Worm (Caenorhabditis elegans): ENCODE data around the gene pqn-84.

Gene pqn-84

ce11 chrIII:11657185-11657817 is 42.8 kb upstream of the pqn-84 start, which contains the start of gene crh-1 (continued):
- TF ChIP-seq cebp-1 (GFP tag; IDR thresholded peaks at IDR 0.05) (no peak), cebp-1 (tag; optimal IDR thresholded peaks at IDR 0.05) (peak; percentile 7), K12H6.12 (tag; optimal IDR thresholded peaks at IDR 0.05) (no peak), ztf-22 (GFP tag; optimal IDR thresholded peaks at IDR 0.05) (no peak), lsy-27 (tag; optimal IDR thresholded peaks at IDR 0.05; ENCODE audit: borderline replicate concordance, insufficient read depth) (no peak), attf-5 (GFP tag; optimal IDR thresholded peaks at IDR 0.05) (peak; percentile 43), hlh-12 (tag; optimal IDR thresholded peaks at IDR 0.05) (no peak), F57A8.1 (GFP tag; optimal IDR thresholded peaks at IDR 0.05) (no peak), rec-8 (tag; optimal IDR thresholded peaks at IDR 0.05) (no peak), zim-3 (tag; optimal IDR thresholded peaks at IDR 0.05) (no peak), B0261.1 (tag; optimal IDR thresholded peaks at IDR 0.05) (no peak), unc-62 (GFP tag; optimal IDR thresholded peaks at IDR 0.05) (no peak), attf-3 (GFP tag; conservative IDR thresholded peaks at IDR 0.05) (no peak), atf-7 (tag; optimal IDR thresholded peaks at IDR 0.05) (peak; percentile 53), B0035.1 (tag; optimal IDR thresholded peaks at IDR 0.05) (no peak), lag-1 (GFP tag; IDR thresholded peaks at IDR 0.05) (no peak), nhr-120 (GFP tag; IDR thresholded peaks at IDR 0.05) (no peak), repo-1 (tag; optimal IDR thresholded peaks at IDR 0.05) (no peak), sptf-2 (GFP tag; optimal IDR thresholded peaks at IDR 0.05) (no peak), nhr-179 (tag; optimal IDR thresholded peaks at IDR 0.05) (no peak), dox-1 (GFP tag; IDR thresholded peaks at IDR 0.05) (peak; percentile 78), ceh-91 (GFP tag; IDR thresholded peaks at IDR 0.05) (peak; percentile 43; the same call in 1 of the 2 replicates), mxl-1 (tag; optimal IDR thresholded peaks at IDR 0.05) (no peak), Y56A3A.18 (GFP tag; IDR thresholded peaks at IDR 0.05) (peak; percentile 13; the same call in 1 of the 2 replicates), dpl-1 (GFP tag; optimal IDR thresholded peaks at IDR 0.05) (no peak), egl-44 (GFP tag; IDR thresholded peaks at IDR 0.05) (no peak), gei-17 (GFP tag; optimal IDR thresholded peaks at IDR 0.05) (peak; percentile 33), sea-2 (GFP tag; IDR thresholded peaks at IDR 0.05) (no peak), zfh-2 (GFP tag; conservative IDR thresholded peaks at IDR 0.05) (no peak), nhr-80 (tag; optimal IDR thresholded peaks at IDR 0.05) (peak; percentile 42), lin-40 (tag; optimal IDR thresholded peaks at IDR 0.05) (peak; percentile 81), sdz-38 (tag; optimal IDR thresholded peaks at IDR 0.05) (no peak), F52B5.7 (tag; optimal IDR thresholded peaks at IDR 0.05) (no peak), dpff-1 (tag; optimal IDR thresholded peaks at IDR 0.05) (no peak), let-526 (GFP tag; IDR thresholded peaks at IDR 0.05) (no peak), F23B12.7 (tag; optimal IDR thresholded peaks at IDR 0.05; ENCODE audit: insufficient read depth) (peak; percentile 38), nfya-2 (GFP tag; IDR thresholded peaks at IDR 0.05) (no peak), hlh-26 (GFP tag; conservative IDR thresholded peaks at IDR 0.05) (no peak), lin-35 (GFP tag; optimal IDR thresholded peaks at IDR 0.05) (peak in 1 of 3 experiments; percentile 4), mel-28 (tag; optimal IDR thresholded peaks at IDR 0.05; ENCODE audit: borderline replicate concordance) (no peak), snpc-1.1 (tag; optimal IDR thresholded peaks at IDR 0.05; ENCODE audit: insufficient read depth) (peak; percentile 6), ztf-3 (GFP tag; optimal IDR thresholded peaks at IDR 0.05) (no peak), akir-1 (GFP tag; optimal IDR thresholded peaks at IDR 0.05) (no peak), hmg-1.2 (GFP tag; IDR thresholded peaks at IDR 0.05) (peak; percentile 99), ceh-79 (tag; optimal IDR thresholded peaks at IDR 0.05) (no peak), madf-3 (GFP tag; IDR thresholded peaks at IDR 0.05) (no peak)

All from whole organism, young adult.